Fruit fly (Drosophila melanogaster): ENCODE data around the gene RpS14b.

Gene RpS14b

DNA sequence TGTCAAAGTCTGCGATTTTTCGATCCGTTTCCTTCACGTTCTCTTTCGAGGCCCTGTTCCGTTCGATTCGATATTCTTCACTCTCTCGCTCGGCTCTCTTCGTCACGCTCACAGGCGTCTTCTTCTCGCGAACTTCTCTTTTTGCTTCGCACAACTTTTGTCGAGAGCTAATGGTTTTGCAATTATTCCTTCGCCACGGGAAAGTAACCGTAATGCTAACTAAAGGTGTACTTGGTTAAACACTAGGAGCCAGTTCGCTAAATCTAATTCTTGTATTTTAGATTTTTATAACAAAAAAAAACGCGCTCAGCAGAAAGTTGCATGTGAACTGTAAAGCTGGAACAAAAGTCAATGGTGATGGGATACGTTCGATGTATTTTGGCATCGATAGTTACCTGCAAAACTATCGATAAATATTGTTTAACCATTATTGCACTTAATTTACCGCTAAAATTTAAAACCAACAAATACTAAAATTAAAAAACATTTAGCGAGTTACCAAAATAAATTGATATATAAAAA, 3.6 kb upstream of the RpS14b start, which contains the start of gene mahe (continued):
- no peak for TF ChIP-seq Gug (GFP tag; IDR thresholded peaks at IDR 0.05)
- no peak for TF ChIP-seq cwo (GFP tag; optimal IDR thresholded peaks at IDR 0.05)
- no peak for TF ChIP-seq CG11504 (tag; optimal IDR thresholded peaks at IDR 0.05)
- TF ChIP-seq Hsf (GFP tag; optimal IDR thresholded peaks at IDR 0.05) = no peak
- TF ChIP-seq pb (GFP tag; optimal IDR thresholded peaks at IDR 0.05) = no peak
- TF ChIP-seq bab2 (GFP tag; optimal IDR thresholded peaks at IDR 0.05) = no peak
- no peak for TF ChIP-seq nau (GFP tag; optimal IDR thresholded peaks at IDR 0.05)
- TF ChIP-seq her (GFP tag; optimal IDR thresholded peaks at IDR 0.05) = no peak
- TF ChIP-seq CG9215 (GFP tag; IDR thresholded peaks at IDR 0.05) = no peak
- TF ChIP-seq CG7271 (tag; optimal IDR thresholded peaks at IDR 0.05) = no peak
- no peak for TF ChIP-seq CG7556 (GFP tag; optimal IDR thresholded peaks at IDR 0.05)
- TF ChIP-seq HHEX (GFP tag; optimal IDR thresholded peaks at IDR 0.05) = no peak
- no peak for TF ChIP-seq sr (GFP tag; IDR thresholded peaks at IDR 0.05)
- peak; percentile 71 for TF ChIP-seq CG3163 (GFP tag; optimal IDR thresholded peaks at IDR 0.05)
- TF ChIP-seq da (GFP tag; optimal IDR thresholded peaks at IDR 0.05) = no peak
- no peak for TF ChIP-seq CG14014 (GFP tag; IDR thresholded peaks at IDR 0.05)
- TF ChIP-seq crp (GFP tag; optimal IDR thresholded peaks at IDR 0.05) = no peak
- TF ChIP-seq CG18764 (GFP tag; optimal IDR thresholded peaks at IDR 0.05) = no peak
- TF ChIP-seq CG14710 (tag; optimal IDR thresholded peaks at IDR 0.05) = peak; percentile 37
- TF ChIP-seq CG7987 (GFP tag; optimal IDR thresholded peaks at IDR 0.05) = no peak
- TF ChIP-seq Adf1 (GFP tag; IDR thresholded peaks at IDR 0.05) = no peak
- TF ChIP-seq CG2199 (GFP tag; IDR thresholded peaks at IDR 0.05) = no peak
- TF ChIP-seq nerfin-1 (tag; optimal IDR thresholded peaks at IDR 0.05) = no peak
- no peak for TF ChIP-seq CG8765 (GFP tag; IDR thresholded peaks at IDR 0.05)
- no peak for TF ChIP-seq toy (GFP tag; IDR thresholded peaks at IDR 0.05)
- no peak for TF ChIP-seq CG14667 (GFP tag; IDR thresholded peaks at IDR 0.05)
- no peak for TF ChIP-seq sob (GFP tag; IDR thresholded peaks at IDR 0.05)
- no peak for TF ChIP-seq CG9876 (GFP tag; optimal IDR thresholded peaks at IDR 0.05)
- no peak for TF ChIP-seq fd3F (GFP tag; optimal IDR thresholded peaks at IDR 0.05)
- TF ChIP-seq ken (GFP tag; IDR thresholded peaks at IDR 0.05) = no peak
- TF ChIP-seq Doc2 (GFP tag; IDR thresholded peaks at IDR 0.05) = no peak
- TF ChIP-seq PHDP (tag; optimal IDR thresholded peaks at IDR 0.05) = no peak
- TF ChIP-seq BtbVII (GFP tag; optimal IDR thresholded peaks at IDR 0.05) = no peak
- no peak for TF ChIP-seq Usf (GFP tag; optimal IDR thresholded peaks at IDR 0.05)
- no peak for TF ChIP-seq Awh (GFP tag; IDR thresholded peaks at IDR 0.05)
- TF ChIP-seq ranshi (GFP tag; IDR thresholded peaks at IDR 0.05) = no peak
- TF ChIP-seq CG2116 (GFP tag; optimal IDR thresholded peaks at IDR 0.05) = peak; percentile 91
- TF ChIP-seq Bteb2 (GFP tag; optimal IDR thresholded peaks at IDR 0.05) = no peak
- no peak for TF ChIP-seq Six4 (GFP tag; optimal IDR thresholded peaks at IDR 0.05)
- no peak for TF ChIP-seq Jarid2 (GFP tag; optimal IDR thresholded peaks at IDR 0.05)
- TF ChIP-seq CG11247 (GFP tag; IDR thresholded peaks at IDR 0.05) = no peak
- no peak for TF ChIP-seq CG17802 (tag; optimal IDR thresholded peaks at IDR 0.05)
- TF ChIP-seq ATbp (GFP tag; optimal IDR thresholded peaks at IDR 0.05) = no peak
- no peak for TF ChIP-seq CG6272 (GFP tag; IDR thresholded peaks at IDR 0.05)
- peak; percentile 75; the same call in 1 of the 2 replicates for TF ChIP-seq CG42726 (GFP tag; IDR thresholded peaks at IDR 0.05; ENCODE audit: partially characterized antibody)
- no peak for TF ChIP-seq Ptx1 (GFP tag; IDR thresholded peaks at IDR 0.05)
- TF ChIP-seq tll (GFP tag; optimal IDR thresholded peaks at IDR 0.05) = peak in 1 of 2 experiments; percentile 67
- no peak for TF ChIP-seq sima (GFP tag; optimal IDR thresholded peaks at IDR 0.05)
- TF ChIP-seq Hmr (GFP tag; optimal IDR thresholded peaks at IDR 0.05) = no peak
- no peak for TF ChIP-seq CoRest (tag; optimal IDR thresholded peaks at IDR 0.05)
- no peak for TF ChIP-seq CG30020 (tag; optimal IDR thresholded peaks at IDR 0.05)
